Worm (Caenorhabditis elegans) whole organism, L4/young adult: ENCODE measurements around the gene ZK757.10.

Experiments
- dao-5 ChIP-seq: sonication (generic microtip); optimal IDR thresholded peaks from 2 replicates; lab custom pipeline; 2016; ENCODE audit warnings: missing genotype, missing genetic modification characterization, moderate library complexity, missing compliant biosample characterization
- him-1 ChIP-seq: sonication (generic microtip); optimal IDR thresholded peaks from 2 replicates; lab custom pipeline; 2016; ENCODE audit warnings: missing genotype, missing genetic modification reagents, missing genetic modification characterization, missing compliant biosample characterization

ce11 chrIII:9908769-9909168 is 31.7 kb downstream of the ZK757.10 start:
- TF ChIP-seq dao-5 (tag; lab: Kevin White, UChicago) (no peak), him-1 (tag; lab: Kevin White, UChicago) (no peak)
